Fruit fly (Drosophila melanogaster) whole organism, embryonic: ENCODE results near the gene CG32301.

ENCODE experiments used
- Atf6 ChIP-seq: fragments of 200-800 bp; sonication (Bioruptor generic); IDR thresholded peaks from 2 replicates; pipeline ENCODE4 v1.3.6; 2022; ENCODE audit warnings: missing biosample characterization, missing genetic modification characterization
- CG10654 ChIP-seq: fragments of 200-800 bp; sonication (Bioruptor generic); optimal IDR thresholded peaks from 2 replicates; lab custom pipeline; 2016; ENCODE audit warnings: missing biosample characterization, missing genetic modification characterization
- CG12219 ChIP-seq: fragments of 200-800 bp; sonication (Bioruptor generic); optimal IDR thresholded peaks from 3 replicates; lab custom pipeline; 2018; ENCODE audit warnings: missing biosample characterization, mild to moderate bottlenecking, missing genetic modification characterization
- CG14014 ChIP-seq: fragments of 200-800 bp; sonication (Bioruptor generic); IDR thresholded peaks from 2 replicates; pipeline ENCODE4 v1.3.6; 2022; ENCODE audit warnings: missing biosample characterization, missing genetic modification characterization
- CG17912 ChIP-seq: fragments of 200-800 bp; sonication (Bioruptor generic); optimal IDR thresholded peaks from 2 replicates; lab custom pipeline; 2018; ENCODE audit warnings: missing biosample characterization, mild to moderate bottlenecking, missing genetic modification characterization
- CG18262 ChIP-seq: fragments of 200-800 bp; optimal IDR thresholded peaks from 3 replicates; lab custom pipeline; 2019; ENCODE audit warnings: missing biosample characterization, mild to moderate bottlenecking, missing genetic modification characterization, moderate library complexity
- CG2199 ChIP-seq: fragments of 200-800 bp; sonication (Bioruptor generic); IDR thresholded peaks from 3 replicates; pipeline ENCODE4 v1.3.6; 2022; ENCODE audit warnings: missing biosample characterization, missing genetic modification characterization
- CG3065 ChIP-seq: fragments of 200-800 bp; sonication (Bioruptor generic); optimal IDR thresholded peaks from 2 replicates; lab custom pipeline; 2016; ENCODE audit warnings: missing biosample characterization, missing genetic modification characterization
- CG3163 ChIP-seq: fragments of 200-800 bp; sonication (Bioruptor generic); optimal IDR thresholded peaks from 3 replicates; lab custom pipeline; 2016; ENCODE audit warnings: missing biosample characterization, missing genetic modification characterization
- CG5180 ChIP-seq: fragments of 200-800 bp; sonication (Bioruptor generic); optimal IDR thresholded peaks from 3 replicates; lab custom pipeline; 2017; ENCODE audit warnings: missing biosample characterization, missing genetic modification characterization, mild to moderate bottlenecking, moderate library complexity, missing genetic modification reagents
- CG5245 ChIP-seq: fragments of 200-800 bp; sonication (Bioruptor generic); optimal IDR thresholded peaks from 3 replicates; lab custom pipeline; 2016; ENCODE audit warnings: missing biosample characterization, missing genetic modification characterization
- CG6765 ChIP-seq: fragments of 200-800 bp; sonication (Bioruptor generic); optimal IDR thresholded peaks from 3 replicates; lab custom pipeline; 2017; ENCODE audit warnings: missing biosample characterization, mild to moderate bottlenecking, missing genetic modification characterization
- CG6813 ChIP-seq: fragments of 200-800 bp; sonication (Bioruptor generic); optimal IDR thresholded peaks from 2 replicates; lab custom pipeline; 2017; ENCODE audit warnings: missing biosample characterization, missing genetic modification characterization, mild to moderate bottlenecking, moderate library complexity, missing genetic modification reagents
- CG9437 ChIP-seq: fragments of 200-800 bp; sonication (Bioruptor generic); optimal IDR thresholded peaks from 2 replicates; lab custom pipeline; 2018; ENCODE audit warnings: missing biosample characterization, mild to moderate bottlenecking, missing genetic modification characterization
- Eip74EF ChIP-seq, 2 experiments: fragments of 200-800 bp in 1 of 2; fragments of >200 bp in 1 of 2; sonication (Bioruptor generic) in 1 of 2; optimal IDR thresholded peaks; 2 replicates each; lab custom pipeline; 2017 to 2019; ENCODE audit warnings: missing biosample characterization in 2 of 2, missing genetic modification characterization in 2 of 2, mild to moderate bottlenecking in 1 of 2, moderate library complexity in 1 of 2
- Ets97D ChIP-seq: fragments of 200-800 bp; sonication (Bioruptor generic); optimal IDR thresholded peaks from 3 replicates; lab custom pipeline; 2016; ENCODE audit warnings: missing biosample characterization, missing genetic modification characterization
- Fer2 ChIP-seq: fragments of 200-800 bp; sonication (Bioruptor generic); optimal IDR thresholded peaks from 2 replicates; lab custom pipeline; 2018; ENCODE audit warnings: missing biosample characterization, mild to moderate bottlenecking, missing genetic modification characterization, moderate library complexity
- Mes4 ChIP-seq: fragments of 200-800 bp; sonication (Bioruptor generic); optimal IDR thresholded peaks from 2 replicates; lab custom pipeline; 2016; ENCODE audit warnings: missing biosample characterization, missing genetic modification characterization
- NC2α ChIP-seq: fragments of 200-800 bp; sonication (Bioruptor generic); optimal IDR thresholded peaks from 2 replicates; lab custom pipeline; 2016; ENCODE audit warnings: missing biosample characterization, missing genetic modification characterization
- NFAT ChIP-seq: fragments of 200-800 bp; sonication (Bioruptor generic); IDR thresholded peaks from 2 replicates; pipeline ENCODE4 v1.3.6; 2022; ENCODE audit warnings: missing biosample characterization, missing genetic modification characterization
- Nf-YB ChIP-seq: fragments of 200-800 bp; sonication (Bioruptor generic); optimal IDR thresholded peaks from 3 replicates; lab custom pipeline; 2019; ENCODE audit warnings: missing biosample characterization, mild to moderate bottlenecking, missing genetic modification characterization, moderate library complexity
- Ravus ChIP-seq: fragments of 200-800 bp; sonication (Bioruptor generic); IDR thresholded peaks from 2 replicates; pipeline ENCODE4 v1.3.6; 2022; ENCODE audit warnings: missing biosample characterization, missing genetic modification characterization
- Scr ChIP-seq: fragments of 200-800 bp; sonication (Bioruptor generic); IDR thresholded peaks from 2 replicates; pipeline ENCODE4 v1.3.6; 2022; ENCODE audit warnings: missing biosample characterization, missing genetic modification characterization; ENCODE audit not compliant: partially characterized antibody
- TFAM ChIP-seq: fragments of 200-800 bp; sonication (Bioruptor generic); optimal IDR thresholded peaks from 2 replicates; lab custom pipeline; 2017; ENCODE audit warnings: missing biosample characterization, missing genetic modification characterization, inconsistent platforms
- ara ChIP-seq: fragments of 200-800 bp; sonication (Bioruptor generic); IDR thresholded peaks from 2 replicates; pipeline ENCODE4 v1.3.6; 2022; ENCODE audit warnings: missing biosample characterization, missing genetic modification characterization
- ase ChIP-seq: fragments of 200-800 bp; sonication (Bioruptor generic); IDR thresholded peaks from 3 replicates; pipeline ENCODE4 v1.3.6; 2022; ENCODE audit warnings: missing biosample characterization, missing genetic modification characterization
- bowl ChIP-seq: fragments of 200-800 bp; sonication (Bioruptor generic); IDR thresholded peaks from 2 replicates; pipeline ENCODE4 v1.3.6; 2022; ENCODE audit warnings: missing biosample characterization, missing genetic modification characterization
- cwo ChIP-seq: fragments of 200-800 bp; sonication (Bioruptor generic); optimal IDR thresholded peaks from 3 replicates; lab custom pipeline; 2017; ENCODE audit warnings: missing biosample characterization, missing genetic modification characterization, mild to moderate bottlenecking, moderate library complexity, missing genetic modification reagents
- exex ChIP-seq: fragments of 200-800 bp; sonication (Bioruptor generic); optimal IDR thresholded peaks from 4 replicates; lab custom pipeline; 2018; ENCODE audit warnings: missing biosample characterization, mild to moderate bottlenecking, missing genetic modification characterization, moderate library complexity
- gem ChIP-seq: fragments of 200-800 bp; sonication (Bioruptor generic); optimal IDR thresholded peaks from 2 replicates; lab custom pipeline; 2019; ENCODE audit warnings: missing biosample characterization, mild to moderate bottlenecking, missing genetic modification characterization, moderate library complexity
- hkb ChIP-seq, 2 experiments: fragments of 200-800 bp in 1 of 2; fragments of >200 bp in 1 of 2; sonication (Bioruptor generic) in 1 of 2; IDR thresholded peaks in 1 of 2; optimal IDR thresholded peaks in 1 of 2; 2 replicates each; pipeline versions ENCODE4 v1.3.6 to Lab custom; 2017 to 2022; ENCODE audit warnings: missing biosample characterization in 1 of 2, missing genetic modification characterization in 1 of 2
- jigr1 ChIP-seq: fragments of 200-800 bp; sonication (Bioruptor generic); IDR thresholded peaks from 3 replicates; pipeline ENCODE4 v1.3.6; 2022; ENCODE audit warnings: missing biosample characterization, missing genetic modification characterization
- seq ChIP-seq: fragments of 200-800 bp; sonication (Bioruptor generic); IDR thresholded peaks from 2 replicates; pipeline ENCODE4 v1.3.6; 2022; ENCODE audit warnings: missing biosample characterization, missing genetic modification characterization
- ttk ChIP-seq: fragments of 200-800 bp; sonication (Bioruptor generic); IDR thresholded peaks from 2 replicates; pipeline ENCODE4 v2.1.2; 2022; ENCODE audit warnings: missing biosample characterization, missing genetic modification characterization
- tx ChIP-seq: fragments of 200-800 bp; sonication (Bioruptor generic); optimal IDR thresholded peaks from 2 replicates; lab custom pipeline; 2016; ENCODE audit warnings: missing biosample characterization, missing genetic modification characterization

Gene CG32301

DNA sequence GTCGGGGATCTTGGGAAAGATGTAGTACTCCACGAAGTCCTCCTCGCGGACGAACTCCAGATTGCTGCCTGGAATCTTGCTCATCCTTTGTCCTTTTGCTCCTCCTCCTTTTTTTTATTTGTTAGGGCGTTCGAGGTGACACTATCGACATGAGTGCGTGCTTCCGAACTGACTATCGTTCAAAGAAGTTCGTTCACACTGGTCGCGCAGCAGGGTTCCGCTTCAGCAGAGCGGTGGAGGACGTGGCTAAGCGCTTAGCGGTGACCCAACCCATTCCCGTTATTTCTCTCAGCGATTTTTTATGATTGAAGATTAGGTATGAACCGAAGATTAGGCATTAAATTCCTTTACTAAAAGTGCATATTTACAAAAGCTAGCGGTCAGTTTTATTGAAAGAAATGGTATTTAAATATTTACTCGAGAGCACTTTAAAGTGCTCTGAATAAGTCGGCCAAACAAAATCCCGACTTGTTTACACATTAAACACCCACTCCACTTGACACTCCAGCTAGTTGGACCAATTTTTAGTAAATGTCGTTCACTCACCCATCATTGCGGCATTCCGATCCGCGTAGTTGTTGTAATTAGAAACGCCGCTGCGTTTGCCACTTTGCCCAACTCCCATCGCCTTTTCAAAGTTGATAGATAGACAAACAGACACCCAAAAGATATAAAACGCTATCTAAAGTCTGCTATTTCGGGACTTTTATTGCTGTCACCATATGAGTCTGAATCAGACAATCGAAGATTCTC is 21.6 kb downstream of the CG32301 start, which contains the start of the genes ecd and CG13806 (continued):
- TF ChIP-seq NFAT (peak; percentile 80), CG12219 (GFP tag; lab: Kevin White, UChicago) (no peak), NC2α (GFP tag; lab: Kevin White, UChicago) (no peak), ttk (peak; percentile 30; the same call in 1 of the 2 replicates), Nf-YB (GFP tag; lab: Kevin White, UChicago) (no peak), TFAM (GFP tag; lab: Kevin White, UChicago) (no peak), Fer2 (tag; lab: Kevin White, UChicago) (peak; percentile 5), Mes4 (GFP tag; lab: Kevin White, UChicago) (peak; percentile 8), ara (no peak), seq (GFP tag; lab: Robert Waterston, UW) (no peak), Ravus (no peak), CG9437 (GFP tag; lab: Kevin White, UChicago) (no peak), gem (tag; lab: Kevin White, UChicago) (no peak), Atf6 (GFP tag; lab: Robert Waterston, UW) (no peak), jigr1 (GFP tag; lab: Robert Waterston, UW) (no peak), CG5245 (GFP tag; lab: Kevin White, UChicago) (peak; percentile 4), Scr (GFP tag; lab: Robert Waterston, UW) (peak; percentile 91), CG18262 (tag; lab: Kevin White, UChicago) (no peak), CG17912 (GFP tag; lab: Kevin White, UChicago) (no peak), CG6765 (GFP tag; lab: Kevin White, UChicago) (no peak), CG5180 (no peak), tx (GFP tag; lab: Kevin White, UChicago) (peak; percentile 26)

DNA sequence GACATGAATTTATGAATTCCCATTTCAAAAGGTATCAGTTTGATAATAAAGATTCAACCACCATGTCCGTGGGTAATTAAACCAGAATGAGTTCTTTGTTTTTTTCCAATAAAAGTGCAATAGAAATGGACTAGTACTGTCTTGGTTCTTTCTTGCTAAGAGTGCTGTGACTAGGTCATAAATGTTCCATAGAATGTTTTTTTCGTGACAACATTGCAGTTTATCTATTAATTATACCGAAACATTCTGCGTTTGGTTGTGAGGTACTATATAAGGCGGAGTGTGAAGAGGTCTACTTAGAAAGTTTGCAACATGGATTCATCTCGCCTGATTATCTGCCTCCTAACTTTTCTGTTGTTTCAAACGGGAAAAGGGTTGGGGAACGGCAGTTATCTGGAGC is 23.3 kb downstream of the CG32301 start, which contains the start of gene obst-I:
Gene obst-I, plus strand, starts transcription at position 301 of the 400 bp plus-strand sequence.
- no peak for TF ChIP-seq ase (GFP tag; lab: Robert Waterston, UW)
- no peak for TF ChIP-seq Eip74EF (GFP tag; optimal IDR thresholded peaks at IDR 0.05; lab: Kevin White, UChicago)
- TF ChIP-seq cwo (GFP tag; lab: Kevin White, UChicago): no peak
- TF ChIP-seq hkb (optimal IDR thresholded peaks at IDR 0.05; lab: Kevin White, UChicago): no peak
- TF ChIP-seq hkb (GFP tag; IDR thresholded peaks at IDR 0.05; lab: Robert Waterston, UW): no peak
- no peak for TF ChIP-seq bowl (GFP tag; lab: Robert Waterston, UW)
- no peak for TF ChIP-seq Atf6 (GFP tag; lab: Robert Waterston, UW)
- TF ChIP-seq, all 482 proteins: peak for 0

DNA sequence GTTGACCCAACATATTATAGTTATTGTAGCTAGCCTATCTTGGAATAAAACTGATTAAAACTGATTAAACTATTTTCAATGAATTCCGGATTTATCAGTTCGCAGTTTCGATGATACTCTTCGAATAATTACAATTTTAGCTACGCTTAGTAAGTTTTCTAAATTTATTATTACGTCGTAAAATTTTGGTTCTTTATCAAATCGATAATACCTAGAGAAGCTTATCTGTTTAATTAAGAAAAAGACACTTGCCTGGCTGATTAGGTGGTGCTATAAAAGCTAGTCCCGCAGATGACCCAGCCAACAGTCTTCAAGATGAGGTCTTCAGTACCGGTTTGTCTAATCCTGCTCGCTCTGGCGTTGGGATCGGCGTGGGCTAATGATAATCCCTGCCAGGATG is 24.2 kb downstream of the CG32301 start, which contains the start of gene CG32302:
Gene CG32302, plus strand, starts transcription at position 301 of the 400 bp plus-strand sequence.
- TF ChIP-seq CG14014 (GFP tag; lab: Robert Waterston, UW): no peak
- peak; percentile 14 for TF ChIP-seq exex (tag; lab: Kevin White, UChicago)

DNA sequence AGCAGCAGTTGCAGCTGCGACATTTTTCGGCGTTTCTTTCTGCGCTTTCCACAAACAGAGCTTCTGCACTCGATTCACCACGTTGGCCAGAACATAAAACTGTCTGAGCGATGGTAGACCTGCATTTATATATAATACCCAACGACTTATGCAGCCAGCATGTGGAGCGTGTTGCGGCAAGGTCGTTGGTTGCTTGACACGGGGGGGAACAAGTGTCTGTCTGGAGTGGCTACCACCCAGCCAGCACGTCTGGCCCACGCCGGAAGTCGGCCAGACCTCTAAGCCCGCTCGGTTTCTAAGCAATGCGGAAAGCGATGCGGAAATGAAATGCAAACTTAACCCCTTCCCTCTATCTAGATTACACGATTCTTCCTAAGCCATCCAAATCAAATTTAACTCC is 28.4 kb downstream of the CG32301 start, which contains the start of gene yellow-g:
Gene yellow-g, minus strand, starts transcription at position 101 of the 400 bp plus-strand sequence.
- TF ChIP-seq Ets97D (GFP tag; lab: Kevin White, UChicago): no peak
- TF ChIP-seq CG10654: no peak
- no peak for TF ChIP-seq CG3163
- TF ChIP-seq CG6765 (GFP tag; lab: Kevin White, UChicago): no peak
- no peak for TF ChIP-seq CG3065
- no peak for TF ChIP-seq CG6813 (GFP tag; lab: Kevin White, UChicago)
- TF ChIP-seq CG2199 (GFP tag; lab: Robert Waterston, UW): no peak
